Fruit fly (Drosophila melanogaster): ENCODE measurements around the gene zfh1.

- peak; percentile 84 for TF ChIP-seq vnd (GFP tag; IDR thresholded peaks at IDR 0.05; ENCODE audit: partially characterized antibody)
- TF ChIP-seq Atf6 (GFP tag; IDR thresholded peaks at IDR 0.05) = no peak
Observed at dm6 chr3R:30806490-30807195, 40.9 kb downstream of the zfh1 start, which contains the start of the genes wts and dj-1beta.
